Fruit fly (Drosophila melanogaster) whole organism, embryonic: ENCODE measurements around the gene CG4218.

ENCODE experiments used
- Antp ChIP-seq: fragments of 200-800 bp; sonication (Bioruptor generic); optimal IDR thresholded peaks from 3 replicates; lab custom pipeline; 2016; ENCODE audit warnings: missing biosample characterization, missing genetic modification characterization
- Atf-2 ChIP-seq: fragments of 200-800 bp; sonication (Bioruptor generic); optimal IDR thresholded peaks from 2 replicates; lab custom pipeline; 2016; ENCODE audit warnings: missing biosample characterization, missing genetic modification characterization
- Bdp1 ChIP-seq: fragments of 200-800 bp; sonication (Bioruptor generic); optimal IDR thresholded peaks from 3 replicates; lab custom pipeline; 2016; ENCODE audit warnings: missing biosample characterization, missing genetic modification characterization
- CG10366 ChIP-seq: fragments of 200-800 bp; sonication (Bioruptor generic); IDR thresholded peaks from 2 replicates; pipeline ENCODE4 v1.3.6; 2022; ENCODE audit warnings: missing biosample characterization, missing genetic modification characterization
- CG11504 ChIP-seq: fragments of 200-800 bp; sonication (Bioruptor generic); optimal IDR thresholded peaks from 3 replicates; lab custom pipeline; 2019; ENCODE audit warnings: missing biosample characterization, mild to moderate bottlenecking, missing genetic modification characterization, moderate library complexity
- CG12104 ChIP-seq: fragments of 200-800 bp; sonication (Bioruptor generic); optimal IDR thresholded peaks from 3 replicates; lab custom pipeline; 2016; ENCODE audit warnings: missing biosample characterization, missing genetic modification characterization
- CG13624 ChIP-seq: fragments of 200-800 bp; sonication (Bioruptor generic); optimal IDR thresholded peaks from 2 replicates; lab custom pipeline; 2016; ENCODE audit warnings: missing biosample characterization, missing genetic modification characterization
- CG1529 ChIP-seq: fragments of 200-800 bp; sonication (Bioruptor generic); optimal IDR thresholded peaks from 3 replicates; lab custom pipeline; 2018; ENCODE audit warnings: missing biosample characterization, missing genetic modification characterization
- CG15601 ChIP-seq: fragments of 200-800 bp; sonication (Bioruptor generic); optimal IDR thresholded peaks from 3 replicates; lab custom pipeline; 2019; ENCODE audit warnings: missing biosample characterization, mild to moderate bottlenecking, missing genetic modification characterization, moderate library complexity
- CG15696 ChIP-seq: fragments of 200-800 bp; sonication (Bioruptor generic); optimal IDR thresholded peaks from 2 replicates; lab custom pipeline; 2019; ENCODE audit warnings: missing biosample characterization, mild to moderate bottlenecking, missing genetic modification characterization, moderate library complexity
- CG17361 ChIP-seq: fragments of 200-800 bp; sonication (Bioruptor generic); IDR thresholded peaks from 3 replicates; pipeline ENCODE4 v1.3.6; 2022; ENCODE audit warnings: missing biosample characterization, missing genetic modification characterization
- CG17568 ChIP-seq: fragments of 200-800 bp; sonication (Bioruptor generic); optimal IDR thresholded peaks from 2 replicates; lab custom pipeline; 2018; ENCODE audit warnings: missing biosample characterization, mild to moderate bottlenecking, missing genetic modification characterization, moderate library complexity
- CG17829 ChIP-seq: fragments of 200-800 bp; optimal IDR thresholded peaks from 2 replicates; lab custom pipeline; 2019; ENCODE audit warnings: missing biosample characterization, mild to moderate bottlenecking, missing genetic modification characterization, moderate library complexity
- CG31441 ChIP-seq: fragments of 200-800 bp; sonication (Bioruptor generic); IDR thresholded peaks from 2 replicates; pipeline ENCODE4 v1.3.6; 2022; ENCODE audit warnings: missing biosample characterization, missing genetic modification characterization
- CG32767 ChIP-seq: fragments of 200-800 bp; sonication (Bioruptor generic); IDR thresholded peaks from 2 replicates; pipeline ENCODE4 v1.3.6; 2022; ENCODE audit warnings: missing biosample characterization, missing genetic modification characterization
- CG3726 ChIP-seq: fragments of 200-800 bp; sonication (Bioruptor generic); IDR thresholded peaks from 3 replicates; pipeline ENCODE4, ENCODE4 v1.3.6; 2022; ENCODE audit warnings: missing biosample characterization, missing genetic modification characterization
- CG7271 ChIP-seq: fragments of 200-800 bp; sonication (Bioruptor generic); optimal IDR thresholded peaks from 2 replicates; lab custom pipeline; 2018; ENCODE audit warnings: missing biosample characterization, mild to moderate bottlenecking, missing genetic modification characterization, moderate library complexity
- CG7745 ChIP-seq: fragments of 200-800 bp; sonication (Bioruptor generic); optimal IDR thresholded peaks from 2 replicates; lab custom pipeline; 2018; ENCODE audit warnings: missing biosample characterization, mild to moderate bottlenecking, missing genetic modification characterization, moderate library complexity
- Chrac-16 ChIP-seq: fragments of 200-800 bp; sonication (Bioruptor generic); optimal IDR thresholded peaks from 3 replicates; lab custom pipeline; 2016; ENCODE audit warnings: missing biosample characterization, missing genetic modification characterization
- D19B ChIP-seq: fragments of 200-800 bp; sonication (Bioruptor generic); optimal IDR thresholded peaks from 2 replicates; lab custom pipeline; 2017; ENCODE audit warnings: missing biosample characterization, mild to moderate bottlenecking, missing genetic modification characterization
- Dfd ChIP-seq, 2 experiments: fragments of >200 bp; optimal IDR thresholded peaks; 2 replicates each; lab custom pipeline; 2017; ENCODE audit warnings: missing biosample characterization in 2 of 2, missing genetic modification characterization in 2 of 2
- Doc2 ChIP-seq: fragments of 200-800 bp; sonication (Bioruptor generic); IDR thresholded peaks from 2 replicates; pipeline ENCODE4 v1.3.6; 2022; ENCODE audit warnings: missing biosample characterization, missing genetic modification characterization
- Eip74EF ChIP-seq, 2 experiments: fragments of 200-800 bp in 1 of 2; fragments of >200 bp in 1 of 2; sonication (Bioruptor generic) in 1 of 2; optimal IDR thresholded peaks; 2 replicates each; lab custom pipeline; 2017 to 2019; ENCODE audit warnings: missing biosample characterization in 2 of 2, missing genetic modification characterization in 2 of 2, mild to moderate bottlenecking in 1 of 2, moderate library complexity in 1 of 2
- HLHmδ ChIP-seq: fragments of 200-800 bp; sonication (Bioruptor generic); optimal IDR thresholded peaks from 2 replicates; lab custom pipeline; 2018; ENCODE audit warnings: missing biosample characterization, mild to moderate bottlenecking, missing genetic modification characterization, moderate library complexity
- Hr51 ChIP-seq, 2 experiments: fragments of 200-800 bp; sonication (Bioruptor generic); optimal IDR thresholded peaks; 2 replicates in 1 of 2; 3 replicates in 1 of 2; lab custom pipeline; 2016 to 2018; ENCODE audit warnings: missing biosample characterization in 2 of 2, missing genetic modification characterization in 2 of 2, mild to moderate bottlenecking in 1 of 2, moderate library complexity in 1 of 2
- Jarid2 ChIP-seq: fragments of 200-800 bp; sonication (Bioruptor generic); optimal IDR thresholded peaks from 3 replicates; lab custom pipeline; 2017; ENCODE audit warnings: mild to moderate bottlenecking, missing biosample characterization, missing genetic modification reagents, missing genetic modification characterization
- NC2β ChIP-seq: fragments of 200-800 bp; sonication (Bioruptor generic); optimal IDR thresholded peaks from 2 replicates; lab custom pipeline; 2016; ENCODE audit warnings: missing biosample characterization, missing genetic modification characterization
- Ptx1 ChIP-seq: fragments of 200-800 bp; sonication (Bioruptor generic); IDR thresholded peaks from 2 replicates; pipeline ENCODE4 v1.3.6; 2022; ENCODE audit warnings: missing biosample characterization, missing genetic modification characterization
- Sox102F ChIP-seq: fragments of 200-800 bp; sonication (Bioruptor generic); optimal IDR thresholded peaks from 2 replicates; lab custom pipeline; 2018; ENCODE audit warnings: missing biosample characterization, mild to moderate bottlenecking, missing genetic modification characterization, moderate library complexity
- Tbp ChIP-seq: fragments of >200 bp; optimal IDR thresholded peaks from 2 replicates; lab custom pipeline; 2018; ENCODE audit warnings: missing biosample characterization, missing genetic modification characterization
- Trl ChIP-seq, 3 experiments: fragments of >200 bp in 2 of 3; fragments of 200-800 bp in 1 of 3; sonication (Bioruptor generic) in 1 of 3; optimal IDR thresholded peaks; 2 replicates in 1 of 3; 3 replicates in 2 of 3; lab custom pipeline; 2016 to 2017; ENCODE audit warnings: missing biosample characterization in 1 of 3, missing genetic modification characterization in 1 of 3
- Vsx1 ChIP-seq: fragments of 200-800 bp; sonication (Bioruptor generic); optimal IDR thresholded peaks from 2 replicates; lab custom pipeline; 2017; ENCODE audit warnings: missing biosample characterization, mild to moderate bottlenecking, missing genetic modification characterization, missing genetic modification reagents
- ab ChIP-seq: fragments of 200-800 bp; sonication (Bioruptor generic); optimal IDR thresholded peaks from 2 replicates; lab custom pipeline; 2016; ENCODE audit warnings: missing biosample characterization, missing genetic modification characterization
- amos ChIP-seq: fragments of 200-800 bp; sonication (Bioruptor generic); IDR thresholded peaks from 2 replicates; pipeline ENCODE4 v1.3.6; 2022; ENCODE audit warnings: missing biosample characterization, missing genetic modification characterization; ENCODE audit not compliant: partially characterized antibody
- ara ChIP-seq: fragments of 200-800 bp; sonication (Bioruptor generic); IDR thresholded peaks from 2 replicates; pipeline ENCODE4 v1.3.6; 2022; ENCODE audit warnings: missing biosample characterization, missing genetic modification characterization
- emc ChIP-seq: fragments of 200-800 bp; sonication (Bioruptor generic); optimal IDR thresholded peaks from 2 replicates; lab custom pipeline; 2016; ENCODE audit warnings: missing biosample characterization, missing genetic modification characterization
- ems ChIP-seq: fragments of 200-800 bp; sonication (Bioruptor generic); optimal IDR thresholded peaks from 3 replicates; lab custom pipeline; 2016; ENCODE audit warnings: missing biosample characterization, missing genetic modification characterization
- gcm ChIP-seq: fragments of 200-800 bp; sonication (Bioruptor generic); optimal IDR thresholded peaks from 2 replicates; lab custom pipeline; 2019; ENCODE audit warnings: missing biosample characterization, mild to moderate bottlenecking, missing genetic modification characterization, moderate library complexity
- gro ChIP-seq: fragments of 200-800 bp; sonication (Bioruptor generic); optimal IDR thresholded peaks from 2 replicates; lab custom pipeline; 2016; ENCODE audit warnings: missing biosample characterization, missing genetic modification characterization
- hb ChIP-seq: fragments of 200-800 bp; sonication (Bioruptor generic); IDR thresholded peaks from 3 replicates; pipeline ENCODE4 v1.3.6; 2022; ENCODE audit warnings: missing biosample characterization, missing genetic modification characterization; ENCODE audit not compliant: partially characterized antibody
- hkb ChIP-seq, 2 experiments: fragments of 200-800 bp in 1 of 2; fragments of >200 bp in 1 of 2; sonication (Bioruptor generic) in 1 of 2; IDR thresholded peaks in 1 of 2; optimal IDR thresholded peaks in 1 of 2; 2 replicates each; pipeline versions ENCODE4 v1.3.6 to Lab custom; 2017 to 2022; ENCODE audit warnings: missing biosample characterization in 1 of 2, missing genetic modification characterization in 1 of 2
- jumu ChIP-seq: fragments of 200-800 bp; sonication (Bioruptor generic); optimal IDR thresholded peaks from 3 replicates; lab custom pipeline; 2016; ENCODE audit warnings: missing biosample characterization, missing genetic modification characterization
- kay ChIP-seq: fragments of 200-800 bp; sonication (Bioruptor generic); optimal IDR thresholded peaks from 2 replicates; lab custom pipeline; 2016; ENCODE audit warnings: missing biosample characterization, missing genetic modification characterization
- nau ChIP-seq: fragments of 200-800 bp; sonication (Bioruptor generic); optimal IDR thresholded peaks from 3 replicates; lab custom pipeline; 2017; ENCODE audit warnings: missing biosample characterization, mild to moderate bottlenecking, missing genetic modification characterization, missing genetic modification reagents
- nerfin-1 ChIP-seq: fragments of 200-800 bp; sonication (Bioruptor generic); optimal IDR thresholded peaks from 3 replicates; lab custom pipeline; 2019; ENCODE audit warnings: missing biosample characterization, mild to moderate bottlenecking, missing genetic modification characterization, moderate library complexity
- phol ChIP-seq: fragments of 200-800 bp; sonication (Bioruptor generic); optimal IDR thresholded peaks from 3 replicates; lab custom pipeline; 2018; ENCODE audit warnings: missing biosample characterization, mild to moderate bottlenecking, missing genetic modification characterization, moderate library complexity
- slp2 ChIP-seq: fragments of 200-800 bp; sonication (Bioruptor generic); optimal IDR thresholded peaks from 2 replicates; lab custom pipeline; 2016; ENCODE audit warnings: missing biosample characterization, missing genetic modification characterization
- tgo ChIP-seq: fragments of 200-800 bp; sonication (Bioruptor generic); IDR thresholded peaks from 3 replicates; pipeline ENCODE4 v1.3.6; 2022; ENCODE audit warnings: missing biosample characterization, missing genetic modification characterization
- twi ChIP-seq: fragments of 200-800 bp; optimal IDR thresholded peaks from 2 replicates; lab custom pipeline; 2019; ENCODE audit warnings: missing biosample characterization, mild to moderate bottlenecking, missing genetic modification characterization, moderate library complexity
- zfh1 ChIP-seq: fragments of 200-800 bp; sonication (Bioruptor generic); IDR thresholded peaks from 3 replicates; pipeline ENCODE4 v1.3.6; 2022; ENCODE audit warnings: missing biosample characterization, missing genetic modification characterization

CG4218 gene

dm6 chr2L:14562320-14562719, 13.4 kb upstream of the CG4218 start (continued):
- TF ChIP-seq ab (GFP tag; lab: Kevin White, UChicago) (no peak), CG17829 (tag; lab: Kevin White, UChicago) (peak; percentile 67), ara (GFP tag; lab: Robert Waterston, UW) (peak; percentile 11; the same call in 1 of the 2 replicates), CG7271 (tag; lab: Kevin White, UChicago) (no peak), D19B (GFP tag; lab: Kevin White, UChicago) (peak; percentile 89), CG15696 (tag; lab: Kevin White, UChicago) (peak; percentile 44), CG13624 (GFP tag; lab: Kevin White, UChicago) (no peak), CG10366 (0 out of 2 replicates have a peak, but pooled peaks have one; percentile 15), CG17361 (GFP tag; lab: Robert Waterston, UW) (peak; percentile 71), CG12104 (GFP tag; lab: Kevin White, UChicago) (peak; percentile 18), Doc2 (GFP tag; lab: Robert Waterston, UW) (no peak), Antp (GFP tag; lab: Kevin White, UChicago) (peak; percentile 41), emc (GFP tag; lab: Kevin White, UChicago) (no peak), Jarid2 (GFP tag; lab: Kevin White, UChicago) (peak; percentile 19), twi (tag; lab: Kevin White, UChicago) (peak; percentile 9), tgo (no peak), nerfin-1 (tag; lab: Kevin White, UChicago) (peak; percentile 7), Ptx1 (GFP tag; lab: Robert Waterston, UW) (peak; percentile 14; the same call in 1 of the 2 replicates), Atf-2 (GFP tag; lab: Kevin White, UChicago) (no peak), CG32767 (GFP tag; lab: Robert Waterston, UW) (no peak), CG11504 (peak; percentile 55), hkb (optimal IDR thresholded peaks at IDR 0.05; lab: Kevin White, UChicago) (no peak), hkb (GFP tag; IDR thresholded peaks at IDR 0.05; lab: Robert Waterston, UW) (no peak), Hr51 (GFP tag; optimal IDR thresholded peaks at IDR 0.05; lab: Kevin White, UChicago) (no peak), HLHmδ (GFP tag; lab: Kevin White, UChicago) (no peak), nau (GFP tag; lab: Kevin White, UChicago) (peak; percentile 29), CG3726 (0 out of 3 replicates have a peak, but pooled peaks have one; percentile 33), CG7745 (tag; lab: Kevin White, UChicago) (no peak), Vsx1 (GFP tag; lab: Kevin White, UChicago) (peak; percentile 35), CG1529 (GFP tag; lab: Kevin White, UChicago) (peak; percentile 16), NC2β (no peak), zfh1 (GFP tag; lab: Robert Waterston, UW) (peak; percentile 63; the same call in 2 of the 3 replicates), Dfd (GFP tag; optimal IDR thresholded peaks at IDR 0.05; lab: Kevin White, UChicago) (no peak), CG15601 (tag; lab: Kevin White, UChicago) (peak; percentile 23), gcm (GFP tag; lab: Kevin White, UChicago) (peak; percentile 31), Trl (optimal IDR thresholded peaks at IDR 0.05; lab: Kevin White, UChicago) (no peak), Trl (GFP tag; optimal IDR thresholded peaks at IDR 0.05; lab: Kevin White, UChicago) (peak; percentile 27), Tbp (GFP tag; lab: Kevin White, UChicago) (no peak), gro (no peak), jumu (GFP tag; lab: Kevin White, UChicago) (peak; percentile 13), Eip74EF (GFP tag; optimal IDR thresholded peaks at IDR 0.05; lab: Kevin White, UChicago) (no peak), Sox102F (peak; percentile 57), amos (no peak), hb (GFP tag; lab: Robert Waterston, UW) (no peak), Chrac-16 (peak; percentile 31), CG31441 (GFP tag; lab: Robert Waterston, UW) (peak; percentile 50), Bdp1 (peak; percentile 4), kay (GFP tag; lab: Kevin White, UChicago) (no peak), slp2 (GFP tag; lab: Kevin White, UChicago) (no peak), CG17568 (peak; percentile 2), ems (GFP tag; lab: Kevin White, UChicago) (no peak), phol (peak; percentile 74)
